Fruit fly (Drosophila melanogaster) S2 (cell line): ENCODE measurements around the gene CG4133.

Source experiments
- CG8478 ChIP-seq: fragments of >200 bp; optimal IDR thresholded peaks from 2 replicates; lab custom pipeline; 2018
- CTCF ChIP-seq, 2 experiments: fragments of >200 bp; optimal IDR thresholded peaks; 2 replicates each; lab custom pipeline; 2018

The CG4133 gene

DNA sequence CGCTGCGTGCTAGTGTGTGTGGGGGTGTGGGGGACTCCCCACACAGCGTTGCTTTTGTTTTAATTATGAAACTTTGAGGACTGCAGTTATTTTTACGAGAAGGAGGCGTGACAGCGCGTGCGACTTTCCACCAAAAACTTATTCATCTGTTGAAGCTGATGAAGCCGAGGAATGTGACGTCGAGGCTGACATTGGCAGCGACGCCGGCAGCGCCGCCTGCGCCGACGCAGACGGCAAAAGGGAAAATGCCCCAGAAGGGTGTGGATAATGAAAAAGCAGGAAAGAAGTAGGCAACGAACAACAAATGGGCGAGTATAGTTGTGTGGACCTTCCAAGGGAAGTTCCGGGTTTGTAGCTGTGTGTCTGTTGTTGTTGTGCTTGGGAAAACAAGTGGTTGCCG is 12.4 kb downstream of the CG4133 start:
- TF ChIP-seq CG8478 (lab: Kevin White, UChicago) = no peak
- no peak for TF ChIP-seq CTCF (optimal IDR thresholded peaks at IDR 0.05; lab: Kevin White, UChicago)

DNA sequence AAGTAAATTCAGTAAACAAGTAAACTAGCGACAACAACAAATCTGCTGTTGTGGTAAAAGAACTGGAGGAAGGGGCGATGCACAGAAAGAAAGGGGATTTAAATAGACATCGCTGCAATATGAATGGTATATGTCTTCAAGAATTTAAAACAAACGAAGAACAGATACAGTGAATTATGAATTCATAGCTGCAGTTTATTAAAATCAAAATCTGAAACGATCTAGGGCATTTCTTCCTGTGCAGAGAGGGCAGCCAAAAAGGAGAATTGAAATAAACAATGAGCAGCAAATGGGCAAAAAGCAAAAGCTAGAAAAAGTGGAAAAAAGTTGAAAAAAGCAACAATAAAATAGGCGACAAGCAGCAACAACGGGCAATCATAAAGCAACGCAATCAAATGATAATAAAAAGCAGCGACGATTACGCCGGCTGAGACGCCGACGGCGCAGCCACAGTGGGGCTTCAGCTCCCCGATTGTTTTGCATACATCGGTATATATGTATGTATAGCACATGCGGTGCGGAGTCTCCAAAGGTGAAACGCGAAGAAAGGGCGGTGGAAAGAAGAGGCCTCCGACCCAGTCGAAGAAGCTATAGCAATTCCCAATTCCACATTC is 13.5 kb downstream of the CG4133 start:
- TF ChIP-seq CTCF (optimal IDR thresholded peaks at IDR 0.05; lab: Kevin White, UChicago) (no peak), CG8478 (lab: Kevin White, UChicago) (no peak)

DNA sequence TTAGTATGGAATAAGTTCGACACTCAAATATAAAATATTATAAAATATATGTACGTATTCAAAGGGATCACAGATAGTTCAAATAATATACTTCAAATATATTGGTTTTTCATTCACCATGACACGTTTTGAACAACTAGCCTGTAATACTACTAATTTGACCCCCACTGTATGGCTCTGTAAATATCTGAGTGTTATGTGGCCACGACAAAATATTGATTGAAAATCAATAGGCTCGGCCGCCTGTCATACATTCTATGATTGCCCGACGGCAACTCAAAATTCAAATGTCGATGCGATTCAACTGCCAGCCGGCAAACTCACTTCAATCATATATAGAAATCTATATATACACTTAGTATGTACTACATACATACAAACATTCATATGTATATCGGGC is 14.6 kb downstream of the CG4133 start:
- TF ChIP-seq CTCF (optimal IDR thresholded peaks at IDR 0.05; lab: Kevin White, UChicago) (no peak), CG8478 (lab: Kevin White, UChicago) (no peak)

DNA sequence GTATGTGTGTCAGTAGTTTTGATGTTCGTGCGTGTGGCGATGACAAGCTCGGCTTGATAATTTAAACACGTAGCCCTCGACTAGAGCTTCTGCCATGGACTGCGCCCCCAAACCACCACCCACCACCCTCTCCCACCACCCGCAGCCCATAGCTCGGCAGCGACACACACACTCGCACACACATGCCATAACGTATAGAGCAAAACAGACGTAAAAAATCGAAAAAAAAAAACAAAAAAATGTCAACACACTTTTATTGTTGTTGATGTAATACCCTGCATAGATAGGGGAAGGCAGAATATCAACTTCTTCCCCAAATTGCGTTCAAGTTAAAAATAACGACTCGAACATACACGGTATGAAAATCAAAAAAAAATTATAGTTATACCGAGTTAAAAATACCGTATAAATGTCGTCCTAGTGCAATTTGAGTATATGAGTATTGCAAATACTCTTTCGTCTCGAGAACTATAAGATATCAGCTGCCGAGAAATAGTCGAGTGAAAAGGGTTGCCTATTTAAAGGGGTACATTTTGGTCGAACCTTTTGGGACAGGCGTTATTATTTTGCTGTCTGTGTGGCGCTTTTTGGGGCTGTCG is 15.1 kb downstream of the CG4133 start:
- TF ChIP-seq CTCF (optimal IDR thresholded peaks at IDR 0.05; lab: Kevin White, UChicago) = no peak
- no peak for TF ChIP-seq CG8478 (lab: Kevin White, UChicago)

DNA sequence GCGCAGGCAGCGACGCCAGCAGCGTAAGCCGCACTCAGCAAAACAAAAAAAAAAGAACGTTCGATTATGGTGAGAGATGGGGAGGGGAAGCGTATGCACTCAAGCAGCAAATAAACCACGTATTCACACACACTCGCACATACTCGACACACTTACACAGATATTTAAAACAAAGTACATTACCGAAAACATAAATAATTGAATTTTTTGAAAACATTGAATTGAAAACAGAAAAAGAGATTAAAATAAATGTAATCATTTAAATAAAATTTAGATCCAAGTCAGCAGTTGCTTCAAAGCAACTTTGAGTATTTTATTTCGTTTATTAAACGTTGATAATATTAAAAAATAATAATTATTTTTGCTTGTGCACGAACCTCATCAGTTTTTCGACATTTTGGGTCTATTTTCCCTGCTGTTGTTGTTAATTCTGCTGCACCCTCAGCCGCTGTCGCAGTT is 15.7 kb downstream of the CG4133 start:
- TF ChIP-seq CG8478 (lab: Kevin White, UChicago) (no peak), CTCF (optimal IDR thresholded peaks at IDR 0.05; lab: Kevin White, UChicago) (no peak)

DNA sequence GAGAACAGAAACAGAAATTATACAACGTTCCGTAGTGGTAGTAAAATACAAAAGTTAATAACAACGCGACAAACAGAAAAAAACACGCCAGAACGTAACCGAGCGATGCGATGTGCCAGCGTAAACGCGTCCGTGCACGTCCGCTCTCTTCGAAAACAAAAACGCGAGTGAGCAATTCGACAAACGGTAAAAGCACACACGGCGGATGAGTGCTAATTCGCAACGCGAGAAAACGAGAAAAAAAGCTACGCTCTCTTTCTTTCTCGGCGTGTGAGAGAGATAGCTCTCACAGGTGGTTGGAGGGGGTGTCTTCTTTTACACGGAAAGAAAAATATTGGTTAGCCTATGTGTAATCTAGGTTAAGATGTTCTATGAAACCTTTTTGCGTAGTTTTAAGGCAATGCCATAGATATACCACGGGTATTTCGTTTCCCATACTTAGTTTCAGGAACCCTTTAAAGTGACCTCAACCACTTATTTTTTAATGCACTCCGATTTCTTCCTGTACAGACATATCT is 16.8 kb downstream of the CG4133 start, which contains the start of gene CG4297:
TSS of gene CG4297 (minus strand) at position 128 of the 518 bp plus-strand sequence.
- no peak for TF ChIP-seq CTCF (optimal IDR thresholded peaks at IDR 0.05; lab: Kevin White, UChicago)
- TF ChIP-seq CG8478 (lab: Kevin White, UChicago) = no peak

DNA sequence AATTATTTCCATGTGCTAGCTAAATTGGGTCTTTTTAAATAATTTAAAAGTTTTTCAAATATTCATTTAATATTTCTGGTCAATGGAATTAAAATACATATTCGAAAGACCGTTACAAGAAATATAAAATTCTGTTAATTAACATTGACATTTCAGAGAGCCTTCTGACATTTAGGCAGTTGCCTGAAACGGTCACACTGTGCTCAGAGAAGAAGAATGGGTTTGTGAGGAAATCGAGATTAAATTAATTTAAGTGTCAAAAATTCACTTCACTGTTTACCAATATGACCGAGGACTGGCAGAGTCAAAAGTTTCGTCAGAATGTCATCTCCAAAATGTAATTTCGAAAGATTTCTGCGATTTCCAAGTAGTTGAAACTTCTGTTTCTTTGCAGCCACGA is 17.5 kb downstream of the CG4133 start, which contains the start of gene MED15:
TSS of gene MED15 (plus strand) at position 185 of the 400 bp plus-strand sequence.
- TF ChIP-seq CTCF (optimal IDR thresholded peaks at IDR 0.05; lab: Kevin White, UChicago) = no peak
- TF ChIP-seq CG8478 (lab: Kevin White, UChicago) = no peak

DNA sequence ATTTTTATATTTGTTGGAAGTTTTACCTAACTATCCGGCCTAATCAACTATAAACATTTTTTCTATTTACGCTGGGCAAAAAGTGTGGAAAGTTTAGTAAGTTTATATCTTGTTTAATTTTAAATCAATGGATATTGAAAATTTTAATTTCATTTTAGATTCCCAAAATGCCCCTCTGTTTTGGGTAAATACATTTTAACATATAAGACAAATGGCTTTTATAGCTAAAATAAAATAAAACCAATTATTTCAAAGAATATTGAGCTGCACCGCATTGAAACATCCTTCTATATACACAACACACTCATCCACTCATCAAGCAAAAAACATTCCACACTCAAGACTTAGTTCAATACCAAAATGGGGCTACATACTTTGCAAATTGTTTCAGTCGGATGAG is 20.6 kb downstream of the CG4133 start, which contains the start of gene ush:
TSS of gene ush (plus strand) at position 301 of the 400 bp plus-strand sequence.
- TF ChIP-seq CTCF (optimal IDR thresholded peaks at IDR 0.05; lab: Kevin White, UChicago) (no peak), CG8478 (lab: Kevin White, UChicago) (no peak)

DNA sequence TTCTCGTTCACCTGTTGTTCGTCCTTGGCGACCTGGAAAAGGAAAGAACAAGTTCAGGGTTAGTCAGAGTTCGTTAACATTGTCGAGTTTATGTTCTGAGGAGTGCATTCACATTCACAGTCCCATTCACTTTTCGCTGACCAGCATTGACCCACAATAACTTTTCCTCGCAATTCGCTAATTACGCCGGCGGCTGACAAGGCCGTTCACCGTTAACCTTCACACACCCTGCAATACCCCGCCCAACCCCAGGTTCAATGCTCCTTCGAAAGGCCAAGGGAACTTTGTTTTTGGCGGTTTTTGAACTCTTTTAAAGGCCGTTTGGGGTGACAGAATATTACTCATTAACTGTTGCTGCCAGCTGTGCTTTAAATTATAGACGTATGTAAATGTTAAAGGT is 22.8 kb downstream of the CG4133 start:
- TF ChIP-seq CTCF (optimal IDR thresholded peaks at IDR 0.05; lab: Kevin White, UChicago) (no peak), CG8478 (lab: Kevin White, UChicago) (no peak)

DNA sequence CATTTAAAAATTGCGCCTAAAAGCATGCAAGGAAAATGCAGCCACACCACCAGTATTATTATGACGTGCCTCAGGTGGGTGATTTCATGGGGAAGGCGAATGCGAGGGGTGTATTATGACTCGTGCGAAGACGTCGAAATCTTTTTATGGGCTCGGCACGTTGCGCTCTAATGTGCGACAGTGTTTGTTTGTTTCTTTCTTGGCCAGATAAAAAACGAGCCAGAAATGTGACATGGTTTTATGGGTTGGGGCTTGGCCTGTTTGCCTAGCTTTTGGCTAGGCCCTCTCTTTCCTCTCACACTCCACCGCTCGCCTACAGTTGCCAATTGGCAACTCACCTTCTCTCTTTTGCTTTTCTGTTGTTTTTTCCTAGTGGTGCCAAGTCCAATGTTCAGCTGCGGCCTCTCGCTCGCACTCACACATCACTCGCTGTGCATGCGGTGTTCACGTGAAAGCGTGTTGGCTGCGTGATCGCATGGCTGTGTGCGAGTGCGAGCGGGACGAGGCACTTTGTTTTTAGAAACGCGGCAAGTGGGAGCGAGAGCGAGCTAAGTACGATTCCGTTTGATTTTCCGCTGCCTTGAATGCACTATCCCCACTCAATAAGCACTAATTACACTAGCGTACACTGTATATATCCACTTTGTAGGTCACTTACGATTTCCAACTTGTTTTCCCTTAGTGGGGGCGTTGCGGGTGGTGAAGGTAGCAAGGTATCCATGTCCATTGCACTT is 23.6 kb downstream of the CG4133 start:
- TF ChIP-seq CG8478 (lab: Kevin White, UChicago) (no peak), CTCF (optimal IDR thresholded peaks at IDR 0.05; lab: Kevin White, UChicago) (no peak)

DNA sequence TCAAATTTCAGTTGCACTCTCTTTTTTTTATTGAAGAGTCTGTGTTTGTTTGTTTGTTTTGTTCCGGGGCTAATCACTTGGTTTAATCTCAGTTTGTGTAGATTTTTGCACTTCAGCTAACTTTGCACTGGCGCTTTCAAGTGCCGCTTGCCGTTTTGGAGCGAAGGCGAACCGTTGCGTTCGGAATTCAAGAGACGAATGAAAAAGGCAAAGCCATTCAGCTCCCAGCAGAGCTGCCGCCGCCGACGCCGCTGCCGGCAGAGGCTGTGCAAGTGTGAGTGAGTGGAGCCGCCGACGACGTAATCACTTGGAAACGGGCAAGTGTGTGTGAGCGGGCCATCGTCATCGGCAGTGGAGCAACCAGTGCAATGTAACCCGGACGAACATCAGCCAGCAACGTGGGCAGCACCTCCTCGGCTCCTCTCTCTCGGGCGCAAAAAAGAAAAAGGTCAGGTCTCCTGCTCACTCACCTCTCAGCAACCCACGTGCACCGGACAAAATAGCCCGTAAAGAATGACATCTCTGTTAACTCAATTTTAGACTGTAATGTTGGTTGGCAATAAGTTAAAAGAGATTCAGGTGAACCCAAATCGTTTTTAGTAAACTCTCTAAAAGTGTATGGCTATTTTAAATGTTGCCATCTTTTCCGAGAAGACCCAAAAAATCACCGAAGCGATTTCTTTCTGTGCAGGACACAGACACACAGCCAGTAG is 24.3 kb downstream of the CG4133 start, which contains the start of gene cbt:
TSS of gene cbt (minus strand) at position 206 of the 713 bp plus-strand sequence.
- TF ChIP-seq CG8478 (lab: Kevin White, UChicago) (no peak), CTCF (optimal IDR thresholded peaks at IDR 0.05; lab: Kevin White, UChicago) (no peak)

DNA sequence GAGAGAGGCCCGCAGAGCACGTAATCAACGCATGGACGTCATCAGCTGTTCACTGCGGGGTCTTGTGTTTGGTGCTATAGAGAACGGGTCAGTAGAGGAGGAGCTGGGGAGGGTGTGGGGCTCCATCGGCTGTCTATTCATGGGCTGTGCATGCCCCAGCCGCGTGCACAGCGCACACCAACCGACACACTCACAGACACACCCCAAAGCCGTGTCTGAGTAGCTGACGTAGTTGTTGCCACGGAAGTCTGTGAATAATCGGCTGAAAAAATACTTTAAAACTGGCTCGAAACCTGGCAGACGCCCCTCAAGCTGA is 24.8 kb downstream of the CG4133 start:
- no peak for TF ChIP-seq CTCF (optimal IDR thresholded peaks at IDR 0.05; lab: Kevin White, UChicago)
- TF ChIP-seq CG8478 (lab: Kevin White, UChicago) = no peak

DNA sequence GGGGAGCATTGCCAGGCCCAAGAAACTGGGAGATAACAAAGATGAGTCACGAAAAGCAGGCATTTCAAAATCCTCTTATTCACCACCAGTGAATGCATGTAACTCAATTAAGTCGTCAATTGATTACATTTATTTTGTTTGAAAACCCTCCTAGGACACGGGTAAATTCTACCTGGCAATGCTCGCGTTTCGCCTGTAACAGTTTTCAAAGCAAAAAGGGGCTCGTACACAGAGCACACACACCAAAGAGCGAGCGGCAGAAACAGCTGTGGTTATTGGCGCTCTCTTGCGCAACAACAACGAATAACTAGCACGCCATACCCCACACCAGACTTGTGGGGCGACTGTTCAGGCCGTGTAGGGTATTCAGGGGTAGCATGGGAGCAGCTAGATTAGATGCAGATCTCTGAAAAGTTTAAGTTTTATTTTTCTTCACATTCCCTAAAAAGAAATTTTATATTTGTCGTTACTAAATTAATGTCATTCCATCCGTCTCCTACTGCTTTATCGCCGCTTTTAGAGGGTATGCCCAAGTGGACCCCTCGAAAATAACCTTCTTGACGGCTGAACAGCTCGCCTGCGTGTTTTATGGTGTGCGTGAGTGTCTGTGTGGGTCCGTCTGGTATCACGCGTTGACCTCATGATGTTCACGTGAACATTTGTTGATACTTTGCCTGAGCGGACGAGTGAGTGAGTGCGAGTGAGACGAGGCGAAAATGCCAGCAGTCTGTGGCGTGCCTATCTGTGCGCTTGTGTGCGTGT is 25.5 kb downstream of the CG4133 start:
- TF ChIP-seq CTCF (optimal IDR thresholded peaks at IDR 0.05; lab: Kevin White, UChicago) (no peak), CG8478 (lab: Kevin White, UChicago) (no peak)

DNA sequence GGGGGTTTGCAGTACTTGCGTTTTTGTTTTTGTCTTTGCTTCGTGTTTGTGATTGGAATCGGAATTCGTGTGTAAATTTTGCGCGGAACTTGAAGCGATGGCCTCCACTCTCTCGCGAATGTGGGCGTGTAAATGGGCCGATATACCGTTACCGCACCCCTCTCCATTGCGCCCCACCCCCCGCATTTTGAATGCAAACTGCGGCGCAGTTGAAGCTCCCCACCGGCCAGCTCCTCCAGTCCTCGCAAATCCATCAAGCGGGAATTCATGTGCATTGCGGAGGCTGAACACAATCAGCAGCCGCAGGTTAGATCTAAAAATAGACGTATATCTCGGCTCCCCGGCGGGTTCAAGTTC is 26.0 kb downstream of the CG4133 start:
- TF ChIP-seq CG8478 (lab: Kevin White, UChicago) = no peak
- TF ChIP-seq CTCF (optimal IDR thresholded peaks at IDR 0.05; lab: Kevin White, UChicago) = no peak
